Fruit fly (Drosophila melanogaster): Measurements from ENCODE around the gene mRpS21.

DNA sequence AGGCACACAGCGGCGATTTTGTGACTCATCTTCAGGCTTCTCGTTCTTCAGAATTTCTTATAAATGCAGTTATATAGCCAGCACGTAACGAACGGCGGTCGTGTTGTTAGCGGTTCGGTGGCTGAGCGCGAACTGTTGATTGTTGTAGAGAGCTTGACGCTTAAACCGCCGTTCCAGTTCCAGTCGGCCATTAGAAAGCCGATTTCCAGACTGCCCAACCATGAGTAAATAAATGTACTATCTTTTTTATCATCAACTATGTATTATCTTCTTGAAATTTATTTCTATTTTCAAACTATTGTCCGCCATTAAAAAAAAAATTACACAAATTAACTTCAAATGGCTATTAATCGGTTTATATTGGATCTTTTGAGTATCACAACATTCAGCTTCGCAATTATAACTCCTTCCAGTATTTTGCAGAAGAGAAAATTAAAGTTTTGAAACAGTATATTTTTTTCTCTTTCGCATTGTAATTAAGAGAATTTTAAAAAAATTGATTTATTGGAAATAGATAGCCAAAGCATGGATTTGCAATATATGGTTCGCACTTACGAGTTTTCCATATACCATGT, 20.2 kb upstream of the mRpS21 start, which contains the start of gene GILT1:
- TF ChIP-seq CG14860 (GFP tag; IDR thresholded peaks at IDR 0.05; ENCODE audit: partially characterized antibody): no peak
- no peak for TF ChIP-seq CG1832 (GFP tag; optimal IDR thresholded peaks at IDR 0.05)
- TF ChIP-seq schlank (tag; optimal IDR thresholded peaks at IDR 0.05): no peak
- TF ChIP-seq CG17361 (GFP tag; IDR thresholded peaks at IDR 0.05): no peak
